Worm (Caenorhabditis elegans) whole organism, early embryonic: Measurements from ENCODE around the gene ras-2.

Source experiments
- B0310.2 ChIP-seq: sonication (generic microtip); optimal IDR thresholded peaks from 2 replicates; lab custom pipeline; 2016; ENCODE audit warnings: mild to moderate bottlenecking, missing genetic modification characterization, missing compliant biosample characterization
- ama-1 ChIP-seq: fragments of 150-350 bp; optimal IDR thresholded peaks from 2 replicates; lab custom pipeline; 2014
- ceh-13 ChIP-seq: fragments of 200-800 bp; sonication (Bioruptor generic); optimal IDR thresholded peaks from 2 replicates; lab custom pipeline; 2018; ENCODE audit warnings: mild to moderate bottlenecking, missing genetic modification characterization, missing compliant biosample characterization
- ceh-36 ChIP-seq: sonication (generic microtip); optimal IDR thresholded peaks from 2 replicates; lab custom pipeline; 2016; ENCODE audit warnings: missing genetic modification characterization, inconsistent platforms, missing compliant biosample characterization
- hmbx-1 ChIP-seq: sonication (generic microtip); optimal IDR thresholded peaks from 2 replicates; lab custom pipeline; 2016; ENCODE audit warnings: mild to moderate bottlenecking, missing genetic modification characterization, missing compliant biosample characterization
- hmg-4 ChIP-seq: fragments of 200-800 bp; sonication (Bioruptor generic); optimal IDR thresholded peaks from 2 replicates; lab custom pipeline; 2018; ENCODE audit warnings: mild to moderate bottlenecking, missing genetic modification characterization, missing compliant biosample characterization
- pes-1 ChIP-seq: fragments of 200-800 bp; sonication (Bioruptor generic); IDR thresholded peaks from 2 replicates; pipeline ENCODE4 v1.3.6; 2022; ENCODE audit warnings: missing genetic modification reagents, missing genetic modification characterization, missing compliant biosample characterization
- sea-1 ChIP-seq: fragments of 200-800 bp; sonication (Bioruptor generic); conservative IDR thresholded peaks from 2 replicates; pipeline ENCODE4 v1.3.6; 2022; ENCODE audit warnings: missing genetic modification characterization, missing compliant biosample characterization
- tbx-11 ChIP-seq: fragments of 200-800 bp; sonication (Bioruptor generic); IDR thresholded peaks from 2 replicates; pipeline ENCODE4 v1.3.6; 2022; ENCODE audit warnings: missing genetic modification characterization, missing compliant biosample characterization
- tra-4 ChIP-seq: sonication (generic microtip); optimal IDR thresholded peaks from 2 replicates; lab custom pipeline; 2017; ENCODE audit warnings: missing genetic modification characterization, missing compliant biosample characterization

ras-2 gene

ce11 chrIII:4688356-4688755 is 51.5 kb downstream of the ras-2 start, which contains the start of gene tag-243:
tag-243 (minus strand) TSS chrIII:4688456.
- TF ChIP-seq ceh-13 (GFP tag; lab: Kevin White, UChicago) (no peak), pes-1 (GFP tag; lab: Robert Waterston, UW) (no peak), tra-4 (no peak), ama-1 (no peak), B0310.2 (tag; lab: Kevin White, UChicago) (no peak), sea-1 (GFP tag; lab: Robert Waterston, UW) (no peak), ceh-36 (tag; lab: Kevin White, UChicago) (no peak), hmbx-1 (tag; lab: Kevin White, UChicago) (no peak), hmg-4 (GFP tag; lab: Kevin White, UChicago) (no peak), tbx-11 (GFP tag; lab: Robert Waterston, UW) (no peak)
